Worm (Caenorhabditis elegans) whole organism, L4 larva: ENCODE results near the gene eri-9.

Source experiments
- ZK337.2 ChIP-seq: fragments of 200-800 bp; sonication (Bioruptor generic); IDR thresholded peaks from 2 replicates; pipeline ENCODE4 v1.3.6; 2022; ENCODE audit warnings: missing genetic modification reagents, missing genetic modification characterization, missing compliant biosample characterization
- ces-1 ChIP-seq: fragments of 150-350 bp; sonication (generic microtip); optimal IDR thresholded peaks from 4 replicates; lab custom pipeline; 2014; ENCODE audit warnings: missing biosample characterization, missing genetic modification reagents, missing genetic modification characterization
- ctbp-1 ChIP-seq: fragments of 200-800 bp; sonication (Bioruptor generic); IDR thresholded peaks from 2 replicates; pipeline ENCODE4 v1.3.6; 2022; ENCODE audit warnings: missing genetic modification reagents, missing genetic modification characterization, missing compliant biosample characterization
- dve-1 ChIP-seq: sonication (generic microtip); optimal IDR thresholded peaks from 2 replicates; lab custom pipeline; 2017; ENCODE audit warnings: antibody characterized with exemption, mild to moderate bottlenecking, missing genetic modification characterization, missing compliant biosample characterization; ENCODE audit not compliant: insufficient read depth
- fkh-10 ChIP-seq: fragments of 150-350 bp; optimal IDR thresholded peaks from 2 replicates; lab custom pipeline; 2014; ENCODE audit warnings: missing biosample characterization, missing genetic modification reagents, missing genetic modification characterization
- lim-7 ChIP-seq: fragments of 200-800 bp; sonication (Bioruptor generic); IDR thresholded peaks from 2 replicates; pipeline ENCODE4 v1.3.6; 2022; ENCODE audit warnings: missing genetic modification characterization, missing compliant biosample characterization
- lir-3 ChIP-seq: sonication (generic microtip); optimal IDR thresholded peaks from 2 replicates; lab custom pipeline; 2016; ENCODE audit warnings: mild to moderate bottlenecking, missing genetic modification characterization, missing compliant biosample characterization
- mdl-1 ChIP-seq, 2 experiments: fragments of 150-350 bp in 1 of 2; sonication (generic microtip) in 1 of 2; optimal IDR thresholded peaks; 2 replicates each; lab custom pipeline; 2014 to 2017; ENCODE audit warnings: missing biosample characterization in 2 of 2, missing genetic modification characterization in 2 of 2
- mes-2 ChIP-seq: sonication (generic microtip); optimal IDR thresholded peaks from 2 replicates; lab custom pipeline; 2016; ENCODE audit warnings: missing genotype, mild to moderate bottlenecking, missing genetic modification characterization, missing compliant biosample characterization; ENCODE audit not compliant: poor library complexity, severe bottlenecking
- nhr-77 ChIP-seq: fragments of 150-350 bp; optimal IDR thresholded peaks from 2 replicates; lab custom pipeline; 2014; ENCODE audit warnings: missing biosample characterization, missing genetic modification characterization
- pha-4 ChIP-seq, 2 experiments: fragments of 150-350 bp in 1 of 2; fragments of 200-800 bp in 1 of 2; sonication (Bioruptor generic) in 1 of 2; IDR thresholded peaks in 1 of 2; optimal IDR thresholded peaks in 1 of 2; 2 replicates each; pipeline versions ENCODE4 v1.3.6 to Lab custom; 2014 to 2022; ENCODE audit warnings: missing genetic modification characterization in 2 of 2, missing genetic modification reagents in 2 of 2, missing biosample characterization in 1 of 2, missing compliant biosample characterization in 1 of 2
- pqm-1 ChIP-seq: sonication (generic microtip); optimal IDR thresholded peaks from 2 replicates; lab custom pipeline; 2017; ENCODE audit warnings: missing biosample characterization, missing genetic modification characterization
- snpc-4 ChIP-seq: fragments of 150-350 bp; optimal IDR thresholded peaks from 2 replicates; lab custom pipeline; 2014; ENCODE audit warnings: missing biosample characterization, missing genetic modification characterization
- unc-39 ChIP-seq: sonication (generic microtip); optimal IDR thresholded peaks from 2 replicates; lab custom pipeline; 2017; ENCODE audit warnings: missing biosample characterization, missing genetic modification characterization

- TF ChIP-seq snpc-4 (tag; lab: Kevin White, UChicago): no peak
- TF ChIP-seq fkh-10 (GFP tag; lab: Kevin White, UChicago): no peak
- TF ChIP-seq ces-1 (GFP tag; lab: Kevin White, UChicago): no peak
- TF ChIP-seq lim-7 (GFP tag; lab: Robert Waterston, UW): no peak
- TF ChIP-seq pha-4 (GFP tag; IDR thresholded peaks at IDR 0.05; lab: Robert Waterston, UW): no peak
- TF ChIP-seq pha-4 (tag; optimal IDR thresholded peaks at IDR 0.05; lab: Kevin White, UChicago): no peak
- TF ChIP-seq nhr-77 (tag; lab: Kevin White, UChicago): no peak
- TF ChIP-seq ZK337.2 (GFP tag; lab: Robert Waterston, UW): no peak
- TF ChIP-seq lir-3 (tag; lab: Kevin White, UChicago): no peak
- TF ChIP-seq dve-1 (tag; lab: Kevin White, UChicago): no peak
- TF ChIP-seq mes-2: no peak
- TF ChIP-seq ctbp-1 (GFP tag; lab: Robert Waterston, UW): no peak
- no peak for TF ChIP-seq unc-39 (tag; lab: Kevin White, UChicago)
- TF ChIP-seq pqm-1 (tag; lab: Kevin White, UChicago): no peak
- TF ChIP-seq mdl-1 (tag; optimal IDR thresholded peaks at IDR 0.05; lab: Kevin White, UChicago): no peak
Observed at ce11 chrIII:4937022-4937421, 4.8 kb downstream of the eri-9 start, which contains the start of gene fsn-1.
